Fruit fly (Drosophila melanogaster) S2 (cell line): ENCODE data around the gene CG2113.

Experiments
- CG8478 ChIP-seq: fragments of >200 bp; optimal IDR thresholded peaks from 2 replicates; lab custom pipeline; 2018
- CTCF ChIP-seq, 2 experiments: fragments of >200 bp; optimal IDR thresholded peaks; 2 replicates each; lab custom pipeline; 2018

DNA sequence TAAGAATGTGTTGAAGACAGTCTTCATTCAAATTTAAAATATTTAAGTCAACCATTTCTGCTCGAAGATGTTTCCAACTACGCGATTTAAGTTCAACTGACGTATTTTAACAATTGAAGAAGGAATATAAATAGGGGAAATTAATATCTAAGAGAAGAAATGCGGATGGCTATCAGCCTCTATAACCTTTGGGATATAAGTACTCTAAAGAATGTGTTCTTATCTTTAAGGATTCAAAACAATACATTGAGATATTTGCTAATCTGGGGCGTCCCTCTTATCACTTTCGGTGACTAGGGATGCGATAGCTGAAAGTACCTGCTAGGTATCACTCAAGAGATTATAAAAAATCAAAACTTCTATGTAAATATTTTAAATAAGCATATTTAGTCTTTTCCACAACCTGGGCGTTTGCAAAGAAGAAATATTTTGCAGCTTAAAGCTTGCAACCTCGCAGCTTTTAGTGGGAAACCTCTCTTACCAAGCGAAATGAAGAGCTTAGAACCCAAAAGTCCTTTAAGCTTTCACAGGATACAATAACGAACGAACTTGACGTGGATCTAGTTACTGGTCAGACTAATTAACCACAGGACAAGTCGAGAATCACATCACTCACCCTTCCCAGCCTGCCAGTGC is 33.9 kb upstream of the CG2113 start, which contains the start of the genes CG34025 and Or63a:
- TF ChIP-seq CG8478 (lab: Kevin White, UChicago) (no peak), CTCF (optimal IDR thresholded peaks at IDR 0.05; lab: Kevin White, UChicago) (no peak)
